Worm (Caenorhabditis elegans) whole organism, L1 larva: Measurements from ENCODE around the gene smrc-1.

ENCODE experiments used
- C16A3.4 ChIP-seq: fragments of 150-350 bp; optimal IDR thresholded peaks from 2 replicates; lab custom pipeline; 2014; ENCODE audit warnings: missing biosample characterization, missing genetic modification characterization
- C34B4.2 ChIP-seq: sonication (generic microtip); optimal IDR thresholded peaks from 2 replicates; lab custom pipeline; 2017; ENCODE audit warnings: mild to moderate bottlenecking, missing genetic modification characterization, missing compliant biosample characterization
- Y116A8C.19 ChIP-seq: sonication (generic microtip); optimal IDR thresholded peaks from 2 replicates; lab custom pipeline; 2016; ENCODE audit warnings: missing compliant biosample characterization, missing genetic modification characterization, borderline replicate concordance
- alr-1 ChIP-seq: fragments of 200-800 bp; sonication (Bioruptor generic); optimal IDR thresholded peaks from 2 replicates; lab custom pipeline; 2018; ENCODE audit warnings: borderline replicate concordance, mild to moderate bottlenecking, missing genetic modification characterization, missing compliant biosample characterization
- ama-1 ChIP-seq: fragments of 150-350 bp; optimal IDR thresholded peaks from 2 replicates; lab custom pipeline; 2014
- blmp-1 ChIP-seq: fragments of 150-350 bp; optimal IDR thresholded peaks from 2 replicates; lab custom pipeline; 2014; ENCODE audit warnings: missing biosample characterization, missing genetic modification characterization
- ceh-8 ChIP-seq: fragments of 200-800 bp; sonication (Bioruptor generic); optimal IDR thresholded peaks from 2 replicates; lab custom pipeline; 2018; ENCODE audit warnings: mild to moderate bottlenecking, missing genetic modification characterization, moderate library complexity, missing compliant biosample characterization
- ceh-82 ChIP-seq, 3 experiments: fragments of 150-350 bp in 1 of 3; sonication (generic microtip) in 2 of 3; optimal IDR thresholded peaks; 2 replicates each; lab custom pipeline; 2014 to 2017; ENCODE audit warnings: missing biosample characterization in 3 of 3, missing genetic modification characterization in 3 of 3
- ceh-90 ChIP-seq: sonication (generic microtip); optimal IDR thresholded peaks from 2 replicates; lab custom pipeline; 2016; ENCODE audit warnings: missing genetic modification characterization, missing compliant biosample characterization
- dpl-1 ChIP-seq, 3 experiments: fragments of 150-350 bp in 2 of 3; sonication (generic microtip) in 1 of 3; optimal IDR thresholded peaks; 2 replicates each; lab custom pipeline; 2014 to 2017; ENCODE audit warnings: missing biosample characterization in 3 of 3, missing genetic modification characterization in 3 of 3, missing genetic modification reagents in 3 of 3
- dsc-1 ChIP-seq: sonication (generic microtip); optimal IDR thresholded peaks from 2 replicates; lab custom pipeline; 2016; ENCODE audit warnings: mild to moderate bottlenecking, missing genetic modification characterization, missing compliant biosample characterization
- efl-3 ChIP-seq: fragments of 200-800 bp; sonication (Bioruptor generic); optimal IDR thresholded peaks from 2 replicates; lab custom pipeline; 2018; ENCODE audit warnings: mild to moderate bottlenecking, missing genetic modification characterization, missing compliant biosample characterization
- egl-13 ChIP-seq: sonication (generic microtip); optimal IDR thresholded peaks from 2 replicates; lab custom pipeline; 2016; ENCODE audit warnings: missing genotype, missing genetic modification reagents, missing genetic modification characterization, missing compliant biosample characterization
- egl-27 ChIP-seq, 2 experiments: fragments of 150-350 bp in 1 of 2; sonication (generic microtip); optimal IDR thresholded peaks; 3 replicates each; lab custom pipeline; 2017 to 2018; ENCODE audit warnings: missing biosample characterization in 2 of 2, missing genetic modification characterization in 2 of 2, missing genetic modification reagents in 2 of 2
- elt-2 ChIP-seq: sonication (generic microtip); optimal IDR thresholded peaks from 2 replicates; lab custom pipeline; 2016; ENCODE audit warnings: missing genetic modification characterization, mild to moderate bottlenecking, inconsistent platforms, missing compliant biosample characterization, missing genetic modification reagents
- elt-3 ChIP-seq, 6 experiments: fragments of 150-350 bp in 1 of 6; sonication (generic microtip); optimal IDR thresholded peaks; 2 replicates each; lab custom pipeline; 2017 to 2018; ENCODE audit warnings: missing biosample characterization in 6 of 6, missing genetic modification characterization in 6 of 6, inconsistent platforms in 1 of 6
- fkh-10 ChIP-seq: sonication (generic microtip); optimal IDR thresholded peaks from 2 replicates; lab custom pipeline; 2017; ENCODE audit warnings: missing biosample characterization, missing genetic modification reagents, missing genetic modification characterization
- fkh-4 ChIP-seq: sonication (generic microtip); optimal IDR thresholded peaks from 2 replicates; lab custom pipeline; 2016; ENCODE audit warnings: missing compliant biosample characterization, missing genetic modification characterization, borderline replicate concordance
- fkh-8 ChIP-seq: sonication (generic microtip); optimal IDR thresholded peaks from 2 replicates; lab custom pipeline; 2016; ENCODE audit warnings: mild to moderate bottlenecking, missing genetic modification characterization, missing compliant biosample characterization
- fos-1 ChIP-seq: fragments of 150-350 bp; optimal IDR thresholded peaks from 2 replicates; lab custom pipeline; 2014; ENCODE audit warnings: missing biosample characterization, missing genetic modification characterization
- hpl-2 ChIP-seq: fragments of 150-350 bp; optimal IDR thresholded peaks from 2 replicates; lab custom pipeline; 2014; ENCODE audit warnings: missing biosample characterization, missing genetic modification reagents, missing genetic modification characterization
- isw-1 ChIP-seq: fragments of 200-800 bp; sonication (Bioruptor generic); IDR thresholded peaks from 2 replicates; pipeline ENCODE4 v1.3.6; 2022; ENCODE audit warnings: missing genetic modification characterization, missing compliant biosample characterization
- lin-14 ChIP-seq: fragments of 200-800 bp; sonication (Bioruptor generic); optimal IDR thresholded peaks from 2 replicates; lab custom pipeline; 2018; ENCODE audit warnings: mild to moderate bottlenecking, missing genetic modification characterization, moderate library complexity, missing compliant biosample characterization
- lin-15B ChIP-seq: fragments of 150-350 bp; sonication (generic microtip); optimal IDR thresholded peaks from 3 replicates; lab custom pipeline; 2014; ENCODE audit warnings: missing biosample characterization, missing genetic modification characterization
- lir-3 ChIP-seq: sonication (generic microtip); optimal IDR thresholded peaks from 2 replicates; lab custom pipeline; 2016; ENCODE audit warnings: mild to moderate bottlenecking, missing genetic modification characterization, moderate library complexity, missing compliant biosample characterization; ENCODE audit not compliant: poor library complexity
- mef-2 ChIP-seq: fragments of 150-350 bp; optimal IDR thresholded peaks from 2 replicates; lab custom pipeline; 2014; ENCODE audit warnings: missing biosample characterization, missing genetic modification characterization
- nhr-19 ChIP-seq: fragments of 200-800 bp; sonication (Bioruptor generic); conservative IDR thresholded peaks from 2 replicates; pipeline ENCODE4 v1.3.6; 2022; ENCODE audit warnings: missing genetic modification characterization, missing compliant biosample characterization
- nhr-20 ChIP-seq: sonication (generic microtip); optimal IDR thresholded peaks from 2 replicates; lab custom pipeline; 2016; ENCODE audit warnings: mild to moderate bottlenecking, missing genetic modification characterization, missing compliant biosample characterization
- nhr-84 ChIP-seq: sonication (generic microtip); optimal IDR thresholded peaks from 2 replicates; lab custom pipeline; 2017; ENCODE audit warnings: missing biosample characterization, missing genetic modification characterization
- nhr-90 ChIP-seq: sonication (generic microtip); optimal IDR thresholded peaks from 2 replicates; lab custom pipeline; 2016; ENCODE audit warnings: mild to moderate bottlenecking, missing genetic modification characterization, missing compliant biosample characterization; ENCODE audit not compliant: poor library complexity
- pag-3 ChIP-seq: sonication (generic microtip); optimal IDR thresholded peaks from 2 replicates; lab custom pipeline; 2017; ENCODE audit warnings: missing genetic modification characterization, mild to moderate bottlenecking, missing compliant biosample characterization, antibody characterized with exemption, borderline replicate concordance; ENCODE audit not compliant: insufficient read depth
- pax-3 ChIP-seq: fragments of 200-800 bp; sonication (Bioruptor generic); optimal IDR thresholded peaks from 2 replicates; lab custom pipeline; 2018; ENCODE audit warnings: mild to moderate bottlenecking, missing genetic modification characterization, moderate library complexity, missing compliant biosample characterization
- pqm-1 ChIP-seq: sonication (generic microtip); optimal IDR thresholded peaks from 3 replicates; lab custom pipeline; 2017; ENCODE audit warnings: missing biosample characterization, missing genetic modification characterization
- rnt-1 ChIP-seq: sonication (generic microtip); optimal IDR thresholded peaks from 2 replicates; lab custom pipeline; 2016; ENCODE audit warnings: mild to moderate bottlenecking, missing genetic modification characterization, moderate library complexity, missing compliant biosample characterization
- snu-23 ChIP-seq: sonication (generic microtip); optimal IDR thresholded peaks from 2 replicates; lab custom pipeline; 2016; ENCODE audit warnings: missing genetic modification characterization, missing compliant biosample characterization
- sup-37 ChIP-seq: fragments of 200-800 bp; sonication (Bioruptor generic); optimal IDR thresholded peaks from 2 replicates; lab custom pipeline; 2018; ENCODE audit warnings: mild to moderate bottlenecking, missing genetic modification characterization, missing compliant biosample characterization
- swsn-7 ChIP-seq: sonication (generic microtip); optimal IDR thresholded peaks from 2 replicates; lab custom pipeline; 2016; ENCODE audit warnings: missing genetic modification characterization, missing compliant biosample characterization
- tbx-2 ChIP-seq: sonication (generic microtip); optimal IDR thresholded peaks from 2 replicates; lab custom pipeline; 2016; ENCODE audit warnings: missing genetic modification characterization, missing compliant biosample characterization
- unc-130 ChIP-seq: fragments of 150-350 bp; optimal IDR thresholded peaks from 2 replicates; lab custom pipeline; 2017; ENCODE audit warnings: missing biosample characterization, missing genetic modification characterization, inconsistent platforms
- unc-86 ChIP-seq: sonication (generic microtip); optimal IDR thresholded peaks from 2 replicates; lab custom pipeline; 2016; ENCODE audit warnings: missing genetic modification characterization, missing compliant biosample characterization
- unc-98 ChIP-seq: fragments of 200-800 bp; sonication (Bioruptor generic); IDR thresholded peaks from 2 replicates; pipeline ENCODE4 v1.3.6; 2022; ENCODE audit warnings: missing genetic modification characterization, missing compliant biosample characterization
- zip-4 ChIP-seq: fragments of 200-800 bp; sonication (Bioruptor generic); optimal IDR thresholded peaks from 2 replicates; lab custom pipeline; 2018; ENCODE audit warnings: mild to moderate bottlenecking, missing genetic modification characterization, moderate library complexity, missing compliant biosample characterization

Gene smrc-1

DNA sequence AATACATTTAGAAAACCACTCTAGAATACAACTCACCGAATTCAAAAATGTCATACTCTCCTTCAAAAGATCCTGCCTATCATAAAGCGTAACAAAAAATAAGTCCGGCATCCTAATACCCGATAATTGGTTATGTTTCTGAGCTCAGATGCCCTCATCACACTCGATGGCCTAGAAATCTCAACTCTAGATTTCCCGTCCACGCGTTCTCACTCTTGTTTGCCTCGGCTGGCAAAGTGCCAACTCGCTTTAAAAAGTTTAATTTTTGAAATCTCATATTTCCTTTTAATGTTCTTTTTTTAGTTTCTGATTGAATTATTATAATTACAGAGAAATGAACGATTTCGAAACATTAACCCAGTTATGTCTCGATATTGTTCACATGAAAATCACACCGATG, 23.0 kb upstream of the smrc-1 start, which contains the start of the genes C56G2.15 and thoc-2 (continued):
- TF ChIP-seq pax-3 (tag; lab: Kevin White, UChicago): no peak
- no peak for TF ChIP-seq ceh-90 (tag; lab: Kevin White, UChicago)
- TF ChIP-seq fkh-10 (GFP tag; lab: Kevin White, UChicago): no peak
- TF ChIP-seq nhr-20 (tag; lab: Kevin White, UChicago): no peak
- TF ChIP-seq dpl-1 (GFP tag; optimal IDR thresholded peaks at IDR 0.05; lab: Kevin White, UChicago): no peak
- no peak for TF ChIP-seq Y116A8C.19 (tag; lab: Kevin White, UChicago)
- TF ChIP-seq C16A3.4: no peak
- no peak for TF ChIP-seq lir-3 (tag; lab: Kevin White, UChicago)
- TF ChIP-seq nhr-90 (tag; lab: Kevin White, UChicago): no peak
- TF ChIP-seq pag-3: no peak
- no peak for TF ChIP-seq elt-3 (tag; optimal IDR thresholded peaks at IDR 0.05; lab: Kevin White, UChicago)
- no peak for TF ChIP-seq fos-1 (tag; lab: Kevin White, UChicago)
- TF ChIP-seq isw-1 (GFP tag; lab: Robert Waterston, UW): no peak
- TF ChIP-seq rnt-1 (tag; lab: Kevin White, UChicago): peak; percentile 32
- no peak for TF ChIP-seq elt-2 (tag; lab: Kevin White, UChicago)
- no peak for TF ChIP-seq C34B4.2 (tag; lab: Kevin White, UChicago)
- TF ChIP-seq fkh-4 (tag; lab: Kevin White, UChicago): no peak
- TF ChIP-seq zip-4 (GFP tag; lab: Kevin White, UChicago): no peak
- no peak for TF ChIP-seq nhr-84 (tag; lab: Kevin White, UChicago)
- TF ChIP-seq alr-1 (tag; lab: Kevin White, UChicago): no peak
- TF ChIP-seq pqm-1 (tag; lab: Kevin White, UChicago): no peak
- no peak for TF ChIP-seq efl-3 (GFP tag; lab: Kevin White, UChicago)
- TF ChIP-seq ama-1 (lab: Kevin White, UChicago): no peak
- no peak for TF ChIP-seq unc-98 (GFP tag; lab: Robert Waterston, UW)
- TF ChIP-seq fkh-8: no peak
- TF ChIP-seq unc-86 (tag; lab: Kevin White, UChicago): no peak
- no peak for TF ChIP-seq sup-37 (GFP tag; lab: Kevin White, UChicago)
- no peak for TF ChIP-seq nhr-19 (GFP tag; lab: Robert Waterston, UW)
- no peak for TF ChIP-seq swsn-7 (tag; lab: Kevin White, UChicago)
- no peak for TF ChIP-seq unc-130 (tag; lab: Kevin White, UChicago)
- no peak for TF ChIP-seq egl-27 (tag; optimal IDR thresholded peaks at IDR 0.05; lab: Kevin White, UChicago)
- no peak for TF ChIP-seq dsc-1 (tag; lab: Kevin White, UChicago)
- peak; percentile 41 for TF ChIP-seq lin-14 (GFP tag; lab: Kevin White, UChicago)
- TF ChIP-seq lin-15B (tag; lab: Kevin White, UChicago): no peak
- TF ChIP-seq egl-13 (tag; lab: Kevin White, UChicago): no peak
- no peak for TF ChIP-seq ceh-8 (GFP tag; lab: Kevin White, UChicago)
- TF ChIP-seq ceh-82 (tag; optimal IDR thresholded peaks at IDR 0.05; lab: Kevin White, UChicago): no peak
- TF ChIP-seq blmp-1 (tag; lab: Kevin White, UChicago): peak; percentile 18
- peak; percentile 14 for TF ChIP-seq snu-23 (GFP tag; lab: Kevin White, UChicago)
- no peak for TF ChIP-seq mef-2
- no peak for TF ChIP-seq tbx-2 (tag; lab: Kevin White, UChicago)
- no peak for TF ChIP-seq hpl-2 (GFP tag; lab: Kevin White, UChicago)
